Fruit fly (Drosophila melanogaster) whole organism, embryonic: Measurements from ENCODE around the gene NFAT.

Source experiments
- Atf-2 ChIP-seq: fragments of 200-800 bp; sonication (Bioruptor generic); optimal IDR thresholded peaks from 2 replicates; lab custom pipeline; 2016; ENCODE audit warnings: missing biosample characterization, missing genetic modification characterization
- CG10543 ChIP-seq: fragments of 200-800 bp; sonication (Bioruptor generic); optimal IDR thresholded peaks from 3 replicates; lab custom pipeline; 2017; ENCODE audit warnings: missing biosample characterization, mild to moderate bottlenecking, missing genetic modification characterization, moderate library complexity
- CG11085 ChIP-seq: fragments of 200-800 bp; sonication (Bioruptor generic); IDR thresholded peaks from 2 replicates; pipeline ENCODE4 v1.3.6; 2022; ENCODE audit warnings: missing biosample characterization, missing genetic modification characterization
- CG12769 ChIP-seq: fragments of 200-800 bp; sonication (Bioruptor generic); optimal IDR thresholded peaks from 2 replicates; lab custom pipeline; 2019; ENCODE audit warnings: missing biosample characterization, mild to moderate bottlenecking, missing genetic modification characterization, moderate library complexity
- CG15479 ChIP-seq: fragments of 200-800 bp; sonication (Bioruptor generic); optimal IDR thresholded peaks from 3 replicates; lab custom pipeline; 2019; ENCODE audit warnings: missing biosample characterization, mild to moderate bottlenecking, missing genetic modification characterization, moderate library complexity
- CG15514 ChIP-seq: fragments of 200-800 bp; sonication (Bioruptor generic); optimal IDR thresholded peaks from 3 replicates; lab custom pipeline; 2017; ENCODE audit warnings: missing biosample characterization, missing genetic modification characterization, mild to moderate bottlenecking, moderate library complexity, missing genetic modification reagents
- CG34224 ChIP-seq: fragments of 200-800 bp; sonication (Bioruptor generic); IDR thresholded peaks from 3 replicates; pipeline ENCODE4 v1.3.6; 2022; ENCODE audit warnings: missing biosample characterization, missing genetic modification characterization; ENCODE audit not compliant: partially characterized antibody
- CG42726 ChIP-seq: fragments of 200-800 bp; sonication (Bioruptor generic); IDR thresholded peaks from 2 replicates; pipeline ENCODE4 v1.3.6; 2022; ENCODE audit warnings: missing biosample characterization, missing genetic modification characterization; ENCODE audit not compliant: partially characterized antibody
- CG4404 ChIP-seq: fragments of 200-800 bp; sonication (Bioruptor generic); IDR thresholded peaks from 2 replicates; pipeline ENCODE4 v1.3.6; 2022; ENCODE audit warnings: missing biosample characterization, missing genetic modification characterization
- CG7357 ChIP-seq: fragments of 200-800 bp; sonication (Bioruptor generic); IDR thresholded peaks from 3 replicates; pipeline ENCODE4 v1.3.6; 2022; ENCODE audit warnings: missing biosample characterization, missing genetic modification characterization
- CG7987 ChIP-seq: fragments of 200-800 bp; sonication (Bioruptor generic); optimal IDR thresholded peaks from 2 replicates; lab custom pipeline; 2018; ENCODE audit warnings: missing biosample characterization, mild to moderate bottlenecking, missing genetic modification characterization, moderate library complexity
- CG8290 ChIP-seq, 3 experiments: fragments of 200-800 bp; sonication (Bioruptor generic); optimal IDR thresholded peaks; 2 replicates each; lab custom pipeline; 2016 to 2019; ENCODE audit warnings: missing biosample characterization in 3 of 3, missing genetic modification characterization in 3 of 3, mild to moderate bottlenecking in 2 of 3, moderate library complexity in 1 of 3
- CG9609 ChIP-seq: fragments of 200-800 bp; sonication (Bioruptor generic); optimal IDR thresholded peaks from 3 replicates; lab custom pipeline; 2016; ENCODE audit warnings: missing biosample characterization, missing genetic modification characterization
- Deaf1 ChIP-seq: fragments of 200-800 bp; optimal IDR thresholded peaks from 3 replicates; lab custom pipeline; 2019; ENCODE audit warnings: missing biosample characterization, mild to moderate bottlenecking, missing genetic modification characterization, moderate library complexity
- Dll ChIP-seq: fragments of 200-800 bp; sonication (Bioruptor generic); IDR thresholded peaks from 4 replicates; pipeline ENCODE4 v1.3.6; 2022; ENCODE audit warnings: missing biosample characterization, missing genetic modification characterization; ENCODE audit not compliant: partially characterized antibody
- HLH4C ChIP-seq: fragments of 200-800 bp; sonication (Bioruptor generic); IDR thresholded peaks from 3 replicates; pipeline ENCODE4 v1.3.6; 2022; ENCODE audit warnings: missing biosample characterization, missing genetic modification characterization; ENCODE audit not compliant: partially characterized antibody
- HmgZ ChIP-seq: fragments of 200-800 bp; sonication (Bioruptor generic); optimal IDR thresholded peaks from 2 replicates; lab custom pipeline; 2018; ENCODE audit warnings: missing biosample characterization, mild to moderate bottlenecking, missing genetic modification characterization
- Hmx ChIP-seq: fragments of 200-800 bp; sonication (Bioruptor generic); optimal IDR thresholded peaks from 2 replicates; lab custom pipeline; 2016; ENCODE audit warnings: missing biosample characterization, missing genetic modification characterization
- Neu2 ChIP-seq: fragments of 200-800 bp; sonication (Bioruptor generic); optimal IDR thresholded peaks from 3 replicates; lab custom pipeline; 2016; ENCODE audit warnings: missing biosample characterization, missing genetic modification characterization, borderline replicate concordance
- Poxn ChIP-seq: fragments of 200-800 bp; sonication (Bioruptor generic); IDR thresholded peaks from 2 replicates; pipeline ENCODE4 v1.3.6; 2022; ENCODE audit warnings: missing biosample characterization, missing genetic modification characterization
- Rx ChIP-seq: fragments of 200-800 bp; sonication (Bioruptor generic); IDR thresholded peaks from 2 replicates; pipeline ENCODE4 v1.3.6; 2022; ENCODE audit warnings: missing biosample characterization, missing genetic modification characterization
- Spps ChIP-seq: fragments of 200-800 bp; sonication (Bioruptor generic); optimal IDR thresholded peaks from 2 replicates; lab custom pipeline; 2018; ENCODE audit warnings: missing biosample characterization, mild to moderate bottlenecking, missing genetic modification characterization
- Sry-δ ChIP-seq: fragments of 200-800 bp; sonication (Bioruptor generic); optimal IDR thresholded peaks from 2 replicates; lab custom pipeline; 2016; ENCODE audit warnings: missing biosample characterization, missing genetic modification characterization
- TFAM ChIP-seq: fragments of 200-800 bp; sonication (Bioruptor generic); optimal IDR thresholded peaks from 2 replicates; lab custom pipeline; 2017; ENCODE audit warnings: missing biosample characterization, missing genetic modification characterization, inconsistent platforms
- Taf1 ChIP-seq: fragments of 200-800 bp; sonication (Bioruptor generic); IDR thresholded peaks from 2 replicates; pipeline ENCODE4 v1.3.6; 2022; ENCODE audit warnings: missing biosample characterization, missing genetic modification characterization
- Trl ChIP-seq, 3 experiments: fragments of >200 bp in 2 of 3; fragments of 200-800 bp in 1 of 3; sonication (Bioruptor generic) in 1 of 3; optimal IDR thresholded peaks; 2 replicates in 1 of 3; 3 replicates in 2 of 3; lab custom pipeline; 2016 to 2017; ENCODE audit warnings: missing biosample characterization in 1 of 3, missing genetic modification characterization in 1 of 3
- Usf ChIP-seq: fragments of 200-800 bp; sonication (Bioruptor generic); optimal IDR thresholded peaks from 2 replicates; lab custom pipeline; 2017; ENCODE audit warnings: missing genotype, missing biosample characterization, missing genetic modification characterization
- Xrp1 ChIP-seq: fragments of 200-800 bp; sonication (Bioruptor generic); IDR thresholded peaks from 2 replicates; pipeline ENCODE4 v1.3.6; 2022; ENCODE audit warnings: missing biosample characterization, missing genetic modification characterization
- amos ChIP-seq: fragments of 200-800 bp; sonication (Bioruptor generic); IDR thresholded peaks from 2 replicates; pipeline ENCODE4 v1.3.6; 2022; ENCODE audit warnings: missing biosample characterization, missing genetic modification characterization; ENCODE audit not compliant: partially characterized antibody
- ash1 ChIP-seq: fragments of 200-800 bp; sonication (Bioruptor generic); optimal IDR thresholded peaks from 2 replicates; lab custom pipeline; 2018; ENCODE audit warnings: missing biosample characterization, mild to moderate bottlenecking, missing genetic modification characterization
- ato ChIP-seq: fragments of 200-800 bp; sonication (Bioruptor generic); IDR thresholded peaks from 2 replicates; pipeline ENCODE4 v1.3.6; 2022; ENCODE audit warnings: missing biosample characterization, missing genetic modification characterization; ENCODE audit not compliant: partially characterized antibody
- bbx ChIP-seq: fragments of 200-800 bp; sonication (Bioruptor generic); IDR thresholded peaks from 2 replicates; pipeline ENCODE4 v1.3.6; 2022; ENCODE audit warnings: missing biosample characterization, missing genetic modification characterization; ENCODE audit not compliant: partially characterized antibody
- chm ChIP-seq: fragments of 200-800 bp; sonication (Bioruptor generic); IDR thresholded peaks from 2 replicates; pipeline ENCODE4 v1.3.6; 2022; ENCODE audit warnings: missing biosample characterization, missing genetic modification characterization
- ci ChIP-seq: fragments of 200-800 bp; sonication (Bioruptor generic); IDR thresholded peaks from 3 replicates; pipeline ENCODE4 v1.3.6; 2022; ENCODE audit warnings: missing biosample characterization, missing genetic modification characterization
- da ChIP-seq: fragments of 200-800 bp; sonication (Bioruptor generic); optimal IDR thresholded peaks from 2 replicates; lab custom pipeline; 2016; ENCODE audit warnings: missing biosample characterization, missing genetic modification characterization
- ftz-f1 ChIP-seq: fragments of 200-800 bp; sonication (Bioruptor generic); optimal IDR thresholded peaks from 2 replicates; lab custom pipeline; 2016; ENCODE audit warnings: missing biosample characterization, missing genetic modification characterization
- fu2 ChIP-seq: fragments of 200-800 bp; sonication (Bioruptor generic); optimal IDR thresholded peaks from 2 replicates; lab custom pipeline; 2016; ENCODE audit warnings: missing biosample characterization, missing genetic modification characterization
- hbn ChIP-seq: fragments of 200-800 bp; sonication (Bioruptor generic); IDR thresholded peaks from 2 replicates; pipeline ENCODE4 v1.3.6; 2022; ENCODE audit warnings: missing biosample characterization, missing genetic modification characterization; ENCODE audit not compliant: partially characterized antibody
- kah ChIP-seq: fragments of 200-800 bp; sonication (Bioruptor generic); optimal IDR thresholded peaks from 2 replicates; lab custom pipeline; 2018; ENCODE audit warnings: missing biosample characterization, mild to moderate bottlenecking, missing genetic modification characterization
- lab ChIP-seq: fragments of 200-800 bp; sonication (Bioruptor generic); optimal IDR thresholded peaks from 3 replicates; lab custom pipeline; 2017; ENCODE audit warnings: missing biosample characterization, missing genetic modification characterization, mild to moderate bottlenecking, moderate library complexity, missing genetic modification reagents
- mirr ChIP-seq: fragments of 200-800 bp; sonication (Bioruptor generic); optimal IDR thresholded peaks from 3 replicates; lab custom pipeline; 2018; ENCODE audit warnings: missing biosample characterization, mild to moderate bottlenecking, missing genetic modification characterization
- sens ChIP-seq: fragments of 200-800 bp; sonication (Bioruptor generic); peaks from one replicate; lab custom pipeline; 2016; ENCODE audit warnings: missing biosample characterization, missing genetic modification characterization
- ssp ChIP-seq: fragments of 200-800 bp; sonication (Bioruptor generic); IDR thresholded peaks from 2 replicates; pipeline ENCODE4 v1.3.6; 2022; ENCODE audit warnings: missing biosample characterization, missing genetic modification characterization
- sug ChIP-seq: fragments of 200-800 bp; optimal IDR thresholded peaks from 2 replicates; lab custom pipeline; 2019; ENCODE audit warnings: missing biosample characterization, mild to moderate bottlenecking, missing genetic modification characterization, moderate library complexity
- vnd ChIP-seq: fragments of 200-800 bp; sonication (Bioruptor generic); IDR thresholded peaks from 3 replicates; pipeline ENCODE4 v1.3.6; 2022; ENCODE audit warnings: missing biosample characterization, missing genetic modification characterization; ENCODE audit not compliant: partially characterized antibody
- vvl ChIP-seq: fragments of 200-800 bp; sonication (Bioruptor generic); IDR thresholded peaks from 2 replicates; pipeline ENCODE4 v1.3.6; 2022; ENCODE audit warnings: missing biosample characterization, missing genetic modification characterization
- wdn ChIP-seq: fragments of 200-800 bp; sonication (Bioruptor generic); IDR thresholded peaks from 2 replicates; pipeline ENCODE4 v1.3.6; 2022; ENCODE audit warnings: missing biosample characterization, missing genetic modification characterization

NFAT gene

DNA sequence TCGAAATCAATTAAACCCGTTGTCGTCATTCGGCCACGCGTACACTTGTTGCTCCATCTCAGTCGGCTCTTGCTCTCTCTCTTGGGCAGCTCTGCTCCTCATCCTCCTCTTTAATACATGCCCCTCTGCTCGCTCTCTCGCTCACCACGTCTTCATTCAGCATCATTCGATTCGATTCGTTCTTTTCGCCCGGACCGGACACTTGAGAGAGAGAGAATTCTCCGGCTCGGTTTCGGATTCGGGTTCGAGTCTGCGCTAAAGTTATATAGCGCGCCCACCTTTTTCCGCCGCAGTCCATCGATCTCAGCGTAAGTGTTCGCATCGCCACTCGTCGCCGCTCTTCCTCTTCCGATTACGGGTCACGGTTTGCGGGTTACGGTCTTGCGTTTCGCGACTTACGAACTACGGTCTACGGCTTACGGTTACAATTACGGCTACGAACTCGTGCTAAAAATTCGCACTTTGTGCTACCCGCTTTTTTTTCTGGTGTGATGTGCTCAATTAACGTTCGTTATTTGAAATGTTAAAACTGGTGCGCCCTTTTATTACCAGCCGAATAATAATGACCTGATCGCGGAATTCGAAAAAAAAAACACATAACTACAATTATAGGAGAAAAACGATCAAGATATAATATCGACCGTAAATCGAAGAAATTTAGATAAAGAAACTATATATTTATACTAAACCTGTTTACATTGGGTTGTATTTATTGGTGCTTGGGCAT, 17.5 kb downstream of the NFAT start (continued):
- TF ChIP-seq wdn (GFP tag; lab: Robert Waterston, UW) (no peak), da (GFP tag; lab: Kevin White, UChicago) (no peak), ci (GFP tag; lab: Robert Waterston, UW) (peak; percentile 54; the same call in 2 of the 3 replicates), ftz-f1 (peak; percentile 77), Dll (peak; percentile 36; the same call in 2 of the 4 replicates), ash1 (GFP tag; lab: Kevin White, UChicago) (peak; percentile 69), CG8290 (GFP tag; optimal IDR thresholded peaks at IDR 0.05; lab: Kevin White, UChicago) (no peak), CG8290 (tag; optimal IDR thresholded peaks at IDR 0.05; lab: Kevin White, UChicago) (peak in 1 of 2 experiments; percentile 66), amos (GFP tag; lab: Robert Waterston, UW) (peak; percentile 29; the same call in 1 of the 2 replicates), HmgZ (tag; lab: Kevin White, UChicago) (peak; percentile 17), Rx (GFP tag; lab: Robert Waterston, UW) (no peak), CG7987 (peak; percentile 36), vnd (0 out of 3 replicates have a peak, but pooled peaks have one; percentile 8), Trl (optimal IDR thresholded peaks at IDR 0.05; lab: Kevin White, UChicago) (peak; percentile 91 to 95), Trl (GFP tag; optimal IDR thresholded peaks at IDR 0.05; lab: Kevin White, UChicago) (peak; percentile 34), TFAM (GFP tag; lab: Kevin White, UChicago) (no peak), CG15514 (peak; percentile 10), ssp (no peak), lab (GFP tag; lab: Kevin White, UChicago) (peak; percentile 15), CG11085 (GFP tag; lab: Robert Waterston, UW) (no peak), fu2 (GFP tag; lab: Kevin White, UChicago) (no peak), Deaf1 (tag; lab: Kevin White, UChicago) (peak; percentile 92), CG7357 (GFP tag; lab: Robert Waterston, UW) (no peak), mirr (GFP tag; lab: Kevin White, UChicago) (peak; percentile 6), Poxn (GFP tag; lab: Robert Waterston, UW) (no peak), sens (GFP tag; lab: Kevin White, UChicago) (peak; percentile 56), kah (GFP tag; lab: Kevin White, UChicago) (peak; percentile 76), vvl (GFP tag; lab: Robert Waterston, UW) (0 out of 2 replicates have a peak, but pooled peaks have one; percentile 31), Spps (tag; lab: Kevin White, UChicago) (no peak), CG4404 (GFP tag; lab: Robert Waterston, UW) (no peak), Sry-δ (GFP tag; lab: Kevin White, UChicago) (no peak), CG12769 (peak; percentile 74), Neu2 (GFP tag; lab: Kevin White, UChicago) (no peak), bbx (GFP tag; lab: Robert Waterston, UW) (peak; percentile 28; the same call in 1 of the 2 replicates), Xrp1 (GFP tag; lab: Robert Waterston, UW) (no peak), sug (tag; lab: Kevin White, UChicago) (peak; percentile 38), hbn (peak; percentile 37; the same call in 1 of the 2 replicates), HLH4C (GFP tag; lab: Robert Waterston, UW) (peak; percentile 41; the same call in 1 of the 3 replicates), CG15479 (GFP tag; lab: Kevin White, UChicago) (peak; percentile 60), CG9609 (GFP tag; lab: Kevin White, UChicago) (no peak), Hmx (GFP tag; lab: Kevin White, UChicago) (no peak), Usf (GFP tag; lab: Kevin White, UChicago) (no peak), CG34224 (peak; percentile 34; the same call in 1 of the 3 replicates), CG10543 (GFP tag; lab: Kevin White, UChicago) (peak; percentile 53), chm (GFP tag; lab: Robert Waterston, UW) (0 out of 2 replicates have a peak, but pooled peaks have one; percentile 43), ato (GFP tag; lab: Robert Waterston, UW) (0 out of 2 replicates have a peak, but pooled peaks have one; percentile 35), Atf-2 (GFP tag; lab: Kevin White, UChicago) (no peak), Taf1 (GFP tag; lab: Robert Waterston, UW) (no peak), CG42726 (GFP tag; lab: Robert Waterston, UW) (peak; percentile 50; the same call in 1 of the 2 replicates)
